Worm (Caenorhabditis elegans) whole organism, L1 larva: ENCODE data around the gene srh-82.

Experiments
- C04F5.9 ChIP-seq: sonication (generic microtip); optimal IDR thresholded peaks from 2 replicates; lab custom pipeline; 2016; ENCODE audit warnings: missing genetic modification characterization, missing compliant biosample characterization
- C34B4.2 ChIP-seq: sonication (generic microtip); optimal IDR thresholded peaks from 2 replicates; lab custom pipeline; 2017; ENCODE audit warnings: mild to moderate bottlenecking, missing genetic modification characterization, missing compliant biosample characterization
- F16B12.6 ChIP-seq: fragments of 150-350 bp; optimal IDR thresholded peaks from 2 replicates; lab custom pipeline; 2014; ENCODE audit warnings: missing biosample characterization, missing genetic modification characterization
- Y116A8C.19 ChIP-seq: sonication (generic microtip); optimal IDR thresholded peaks from 2 replicates; lab custom pipeline; 2016; ENCODE audit warnings: missing compliant biosample characterization, missing genetic modification characterization, borderline replicate concordance
- aha-1 ChIP-seq: fragments of 150-350 bp; optimal IDR thresholded peaks from 2 replicates; lab custom pipeline; 2014; ENCODE audit warnings: missing biosample characterization, missing genetic modification characterization
- blmp-1 ChIP-seq: fragments of 150-350 bp; optimal IDR thresholded peaks from 2 replicates; lab custom pipeline; 2014; ENCODE audit warnings: missing biosample characterization, missing genetic modification characterization
- ceh-8 ChIP-seq: fragments of 200-800 bp; sonication (Bioruptor generic); optimal IDR thresholded peaks from 2 replicates; lab custom pipeline; 2018; ENCODE audit warnings: mild to moderate bottlenecking, missing genetic modification characterization, moderate library complexity, missing compliant biosample characterization
- efl-1 ChIP-seq, 4 experiments: fragments of 150-350 bp; optimal IDR thresholded peaks in 3 of 4; peaks in 1 of 4; 1 replicate in 1 of 4; 2 replicates in 3 of 4; lab custom pipeline; 2014; ENCODE audit warnings: missing biosample characterization in 2 of 4, missing genetic modification characterization in 2 of 4, missing genetic modification reagents in 2 of 4
- egl-13 ChIP-seq: sonication (generic microtip); optimal IDR thresholded peaks from 2 replicates; lab custom pipeline; 2016; ENCODE audit warnings: missing genotype, missing genetic modification reagents, missing genetic modification characterization, missing compliant biosample characterization
- elt-2 ChIP-seq: sonication (generic microtip); optimal IDR thresholded peaks from 2 replicates; lab custom pipeline; 2016; ENCODE audit warnings: missing genetic modification characterization, mild to moderate bottlenecking, inconsistent platforms, missing compliant biosample characterization, missing genetic modification reagents
- elt-3 ChIP-seq, 6 experiments: fragments of 150-350 bp in 1 of 6; sonication (generic microtip); optimal IDR thresholded peaks; 2 replicates each; lab custom pipeline; 2017 to 2018; ENCODE audit warnings: missing biosample characterization in 6 of 6, missing genetic modification characterization in 6 of 6, inconsistent platforms in 1 of 6
- ets-5 ChIP-seq: fragments of 200-800 bp; sonication (Bioruptor generic); IDR thresholded peaks from 2 replicates; pipeline ENCODE4 v1.3.6; 2022; ENCODE audit warnings: missing genetic modification characterization, missing compliant biosample characterization
- fkh-4 ChIP-seq: sonication (generic microtip); optimal IDR thresholded peaks from 2 replicates; lab custom pipeline; 2016; ENCODE audit warnings: missing compliant biosample characterization, missing genetic modification characterization, borderline replicate concordance
- hlh-17 ChIP-seq: fragments of 200-800 bp; sonication (Bioruptor generic); optimal IDR thresholded peaks from 2 replicates; lab custom pipeline; 2018; ENCODE audit warnings: missing genetic modification characterization, mild to moderate bottlenecking, missing compliant biosample characterization, moderate library complexity, borderline replicate concordance
- hpl-2 ChIP-seq: fragments of 150-350 bp; optimal IDR thresholded peaks from 2 replicates; lab custom pipeline; 2014; ENCODE audit warnings: missing biosample characterization, missing genetic modification reagents, missing genetic modification characterization
- irx-1 ChIP-seq: sonication (generic microtip); optimal IDR thresholded peaks from 2 replicates; lab custom pipeline; 2016; ENCODE audit warnings: missing genetic modification characterization, missing compliant biosample characterization
- isw-1 ChIP-seq: fragments of 200-800 bp; sonication (Bioruptor generic); IDR thresholded peaks from 2 replicates; pipeline ENCODE4 v1.3.6; 2022; ENCODE audit warnings: missing genetic modification characterization, missing compliant biosample characterization
- jun-1 ChIP-seq: fragments of 150-350 bp; optimal IDR thresholded peaks from 2 replicates; lab custom pipeline; 2014; ENCODE audit warnings: missing biosample characterization, missing genetic modification reagents, missing genetic modification characterization
- lin-14 ChIP-seq: fragments of 200-800 bp; sonication (Bioruptor generic); optimal IDR thresholded peaks from 2 replicates; lab custom pipeline; 2018; ENCODE audit warnings: mild to moderate bottlenecking, missing genetic modification characterization, moderate library complexity, missing compliant biosample characterization
- lin-35 ChIP-seq, 2 experiments: fragments of 150-350 bp; optimal IDR thresholded peaks; 2 replicates each; lab custom pipeline; 2014; ENCODE audit warnings: missing biosample characterization in 2 of 2, missing genetic modification characterization in 2 of 2, missing genetic modification reagents in 2 of 2
- lin-39 ChIP-seq: fragments of 150-350 bp; optimal IDR thresholded peaks from 2 replicates; lab custom pipeline; 2014; ENCODE audit warnings: missing biosample characterization, missing genetic modification reagents, missing genetic modification characterization
- lsy-2 ChIP-seq, 2 experiments: fragments of 150-350 bp; optimal IDR thresholded peaks; 2 replicates each; lab custom pipeline; 2014; ENCODE audit warnings: missing biosample characterization in 2 of 2, missing genetic modification characterization in 2 of 2
- mab-9 ChIP-seq: fragments of 200-800 bp; sonication (Bioruptor generic); IDR thresholded peaks from 2 replicates; pipeline ENCODE4 v1.3.6; 2022; ENCODE audit warnings: missing genetic modification reagents, missing genetic modification characterization, missing compliant biosample characterization
- mdl-1 ChIP-seq, 2 experiments: fragments of 150-350 bp; optimal IDR thresholded peaks; 2 replicates each; lab custom pipeline; 2014 to 2017; ENCODE audit warnings: missing biosample characterization in 2 of 2, missing genetic modification characterization in 2 of 2, inconsistent platforms in 1 of 2
- nhr-19 ChIP-seq: fragments of 200-800 bp; sonication (Bioruptor generic); conservative IDR thresholded peaks from 2 replicates; pipeline ENCODE4 v1.3.6; 2022; ENCODE audit warnings: missing genetic modification characterization, missing compliant biosample characterization
- nhr-47 ChIP-seq: sonication (generic microtip); optimal IDR thresholded peaks from 2 replicates; lab custom pipeline; 2016; ENCODE audit warnings: mild to moderate bottlenecking, missing genetic modification characterization, moderate library complexity, missing compliant biosample characterization
- nhr-71 ChIP-seq: sonication (generic microtip); optimal IDR thresholded peaks from 2 replicates; lab custom pipeline; 2016; ENCODE audit warnings: mild to moderate bottlenecking, missing genetic modification characterization, moderate library complexity, missing compliant biosample characterization
- nhr-77 ChIP-seq: fragments of 150-350 bp; optimal IDR thresholded peaks from 2 replicates; lab custom pipeline; 2014; ENCODE audit warnings: missing biosample characterization, missing genetic modification characterization
- nhr-84 ChIP-seq: sonication (generic microtip); optimal IDR thresholded peaks from 2 replicates; lab custom pipeline; 2017; ENCODE audit warnings: missing biosample characterization, missing genetic modification characterization
- nhr-85 ChIP-seq: sonication (generic microtip); peaks from one replicate; lab custom pipeline; 2016; ENCODE audit warnings: missing genetic modification characterization, inconsistent platforms, missing compliant biosample characterization
- pag-3 ChIP-seq: sonication (generic microtip); optimal IDR thresholded peaks from 2 replicates; lab custom pipeline; 2017; ENCODE audit warnings: missing genetic modification characterization, mild to moderate bottlenecking, missing compliant biosample characterization, antibody characterized with exemption, borderline replicate concordance; ENCODE audit not compliant: insufficient read depth
- pqm-1 ChIP-seq: sonication (generic microtip); optimal IDR thresholded peaks from 3 replicates; lab custom pipeline; 2017; ENCODE audit warnings: missing biosample characterization, missing genetic modification characterization
- rnt-1 ChIP-seq: sonication (generic microtip); optimal IDR thresholded peaks from 2 replicates; lab custom pipeline; 2016; ENCODE audit warnings: mild to moderate bottlenecking, missing genetic modification characterization, moderate library complexity, missing compliant biosample characterization
- skn-1 ChIP-seq: fragments of 150-350 bp; optimal IDR thresholded peaks from 2 replicates; lab custom pipeline; 2014; ENCODE audit warnings: missing biosample characterization, missing genetic modification characterization
- snpc-4 ChIP-seq: fragments of 150-350 bp; optimal IDR thresholded peaks from 2 replicates; lab custom pipeline; 2014; ENCODE audit warnings: missing biosample characterization, missing genetic modification characterization
- snu-23 ChIP-seq: sonication (generic microtip); optimal IDR thresholded peaks from 2 replicates; lab custom pipeline; 2016; ENCODE audit warnings: missing genetic modification characterization, missing compliant biosample characterization
- sox-4 ChIP-seq: sonication (generic microtip); optimal IDR thresholded peaks from 2 replicates; lab custom pipeline; 2016; ENCODE audit warnings: missing genetic modification characterization, missing compliant biosample characterization
- sptf-1 ChIP-seq: fragments of 150-350 bp; optimal IDR thresholded peaks from 2 replicates; lab custom pipeline; 2014; ENCODE audit warnings: missing biosample characterization, missing genetic modification characterization
- tbx-2 ChIP-seq: sonication (generic microtip); optimal IDR thresholded peaks from 2 replicates; lab custom pipeline; 2016; ENCODE audit warnings: missing genetic modification characterization, missing compliant biosample characterization
- tlp-1 ChIP-seq: fragments of 150-350 bp; optimal IDR thresholded peaks from 2 replicates; lab custom pipeline; 2014; ENCODE audit warnings: missing biosample characterization, missing genetic modification characterization
- unc-130 ChIP-seq: fragments of 150-350 bp; optimal IDR thresholded peaks from 2 replicates; lab custom pipeline; 2017; ENCODE audit warnings: missing biosample characterization, missing genetic modification characterization, inconsistent platforms
- unc-62 ChIP-seq: fragments of 150-350 bp; optimal IDR thresholded peaks from 2 replicates; lab custom pipeline; 2014; ENCODE audit warnings: missing biosample characterization, missing genetic modification reagents, missing genetic modification characterization
- unc-98 ChIP-seq: fragments of 200-800 bp; sonication (Bioruptor generic); IDR thresholded peaks from 2 replicates; pipeline ENCODE4 v1.3.6; 2022; ENCODE audit warnings: missing genetic modification characterization, missing compliant biosample characterization
- xbp-1 ChIP-seq: sonication (generic microtip); optimal IDR thresholded peaks from 2 replicates; lab custom pipeline; 2016; ENCODE audit warnings: missing genetic modification characterization, missing compliant biosample characterization
- zip-4 ChIP-seq: fragments of 200-800 bp; sonication (Bioruptor generic); optimal IDR thresholded peaks from 2 replicates; lab custom pipeline; 2018; ENCODE audit warnings: mild to moderate bottlenecking, missing genetic modification characterization, moderate library complexity, missing compliant biosample characterization
- ztf-4 ChIP-seq: fragments of 150-350 bp; optimal IDR thresholded peaks from 2 replicates; lab custom pipeline; 2014; ENCODE audit warnings: missing biosample characterization, missing genetic modification characterization

The srh-82 gene

ce11 chrV:122750-123149, 22.1 kb upstream of the srh-82 start, which contains the start of gene cgp-1:
Gene cgp-1 (minus strand): TSS chrV:122789.
- TF ChIP-seq nhr-77 (tag; lab: Kevin White, UChicago) = no peak
- TF ChIP-seq blmp-1 (tag; lab: Kevin White, UChicago) = peak; percentile 75
- no peak for TF ChIP-seq pqm-1
- TF ChIP-seq xbp-1 (tag; lab: Kevin White, UChicago) = no peak
- no peak for TF ChIP-seq hlh-17 (GFP tag; lab: Kevin White, UChicago)
- peak in 1 of 2 experiments; percentile 5 for TF ChIP-seq lin-35 (GFP tag; optimal IDR thresholded peaks at IDR 0.05; lab: Kevin White, UChicago)
- peak; percentile 9 for TF ChIP-seq snu-23
- TF ChIP-seq jun-1 (tag; lab: Kevin White, UChicago) = peak; percentile 4

ce11 chrV:123513-123912, 21.4 kb upstream of the srh-82 start:
- TF ChIP-seq Y116A8C.19 (tag; lab: Kevin White, UChicago) (no peak), ceh-8 (GFP tag; lab: Kevin White, UChicago) (no peak), elt-3 (tag; optimal IDR thresholded peaks at IDR 0.05; lab: Kevin White, UChicago) (no peak), sptf-1 (tag; lab: Kevin White, UChicago) (no peak), snu-23 (no peak), fkh-4 (tag; lab: Kevin White, UChicago) (no peak), nhr-47 (tag; lab: Kevin White, UChicago) (no peak), zip-4 (GFP tag; lab: Kevin White, UChicago) (peak; percentile 69), tbx-2 (tag; lab: Kevin White, UChicago) (no peak), nhr-85 (no peak), elt-2 (tag; lab: Kevin White, UChicago) (peak; percentile 13), nhr-77 (tag; lab: Kevin White, UChicago) (no peak), mdl-1 (tag; optimal IDR thresholded peaks at IDR 0.05; lab: Kevin White, UChicago) (no peak), lin-14 (GFP tag; lab: Kevin White, UChicago) (no peak), mab-9 (GFP tag; lab: Robert Waterston, UW) (no peak), nhr-71 (peak; percentile 5), lsy-2 (tag; optimal IDR thresholded peaks at IDR 0.05; lab: Kevin White, UChicago) (peak in 1 of 2 experiments; percentile 21), skn-1 (tag; lab: Kevin White, UChicago) (peak; percentile 39), aha-1 (tag; lab: Kevin White, UChicago) (no peak), unc-130 (tag; lab: Kevin White, UChicago) (no peak), nhr-84 (tag; lab: Kevin White, UChicago) (no peak), rnt-1 (tag; lab: Kevin White, UChicago) (no peak), xbp-1 (tag; lab: Kevin White, UChicago) (no peak), unc-98 (GFP tag; lab: Robert Waterston, UW) (no peak), hlh-17 (GFP tag; lab: Kevin White, UChicago) (no peak), ets-5 (no peak), isw-1 (no peak)

- TF ChIP-seq C34B4.2 (tag; lab: Kevin White, UChicago) (no peak), ztf-4 (tag; lab: Kevin White, UChicago) (no peak), efl-1 (optimal IDR thresholded peaks at IDR 0.05; lab: Kevin White, UChicago) (no peak), efl-1 (GFP tag; optimal IDR thresholded peaks at IDR 0.05 in 1 of 2; lab: Kevin White, UChicago) (peak in 1 of 2 experiments; percentile 75), egl-13 (tag; lab: Kevin White, UChicago) (no peak)
These were observed 21.0 kb upstream of the srh-82 start for ce11 chrV:123915-124314.

ce11 chrV:126610-127009, 18.3 kb upstream of the srh-82 start, which contains the start of gene W03F9.1:
Gene W03F9.1 (minus strand): TSS chrV:126718.
- TF ChIP-seq egl-13 (tag; lab: Kevin White, UChicago) = peak; percentile 69
- peak; percentile 85 for TF ChIP-seq nhr-47 (tag; lab: Kevin White, UChicago)
- peak; percentile 55 for TF ChIP-seq C04F5.9 (tag; lab: Kevin White, UChicago)
- TF ChIP-seq hpl-2 (GFP tag; lab: Kevin White, UChicago) = no peak
- TF ChIP-seq nhr-19 (GFP tag; lab: Robert Waterston, UW) = peak; percentile 57
- no peak for TF ChIP-seq ztf-4 (tag; lab: Kevin White, UChicago)
- TF ChIP-seq lin-39 (tag; lab: Kevin White, UChicago) = peak; percentile 77
- TF ChIP-seq blmp-1 (tag; lab: Kevin White, UChicago) = peak; percentile 37
- peak; percentile 83 for TF ChIP-seq irx-1 (tag; lab: Kevin White, UChicago)
- TF ChIP-seq pqm-1 = no peak
- TF ChIP-seq nhr-85 = peak; percentile 33
- peak; percentile 45 to 65 for TF ChIP-seq efl-1 (optimal IDR thresholded peaks at IDR 0.05; lab: Kevin White, UChicago)
- peak; percentile 73 to 95 for TF ChIP-seq efl-1 (GFP tag; optimal IDR thresholded peaks at IDR 0.05 in 1 of 2; lab: Kevin White, UChicago)
- no peak for TF ChIP-seq unc-62
- peak; percentile 65 for TF ChIP-seq unc-130 (tag; lab: Kevin White, UChicago)
- TF ChIP-seq sox-4 (tag; lab: Kevin White, UChicago) = peak; percentile 50
- TF ChIP-seq snpc-4 = peak; percentile 67
- TF ChIP-seq pag-3 (tag; lab: Kevin White, UChicago) = no peak
- peak; percentile 96 for TF ChIP-seq F16B12.6 (tag; lab: Kevin White, UChicago)
- no peak for TF ChIP-seq tlp-1
